Worm (Caenorhabditis elegans): ENCODE data around the gene F10E9.4.
"Not testable (repeated sequence)": the region's sequence is repeated elsewhere in the genome, so short reads cannot be mapped to it uniquely, and the experiment has no call there.

F10E9.4 gene

DNA sequence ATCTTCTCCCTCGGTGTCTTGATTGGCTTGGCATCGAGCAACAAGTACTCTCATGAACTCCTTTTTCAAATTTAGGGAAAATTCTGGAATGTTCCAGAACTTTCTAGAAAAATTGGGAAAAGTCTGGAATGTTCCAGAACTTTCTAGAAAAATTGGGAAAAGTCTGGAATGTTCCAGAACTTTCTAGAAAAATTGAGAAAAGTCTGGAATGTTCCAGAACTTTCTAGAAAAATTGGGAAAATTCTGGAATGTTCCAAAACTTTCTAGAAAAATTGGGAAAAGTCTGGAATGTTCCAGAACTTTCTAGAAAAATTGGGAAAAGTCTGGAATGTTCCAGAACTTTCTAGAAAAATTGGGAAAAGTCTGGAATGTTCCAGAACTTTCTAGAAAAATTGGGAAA lies 35.9 kb downstream of the F10E9.4 start, which contains the start of gene ZC262.7:
TSS of gene ZC262.7 (minus strand) at position 54 of the 400 bp plus-strand sequence.
- not testable (repeated sequence) for TF ChIP-seq tra-4 (tag; optimal IDR thresholded peaks at IDR 0.05); tbx-11 (GFP tag; IDR thresholded peaks at IDR 0.05); ama-1 (optimal IDR thresholded peaks at IDR 0.05)

DNA sequence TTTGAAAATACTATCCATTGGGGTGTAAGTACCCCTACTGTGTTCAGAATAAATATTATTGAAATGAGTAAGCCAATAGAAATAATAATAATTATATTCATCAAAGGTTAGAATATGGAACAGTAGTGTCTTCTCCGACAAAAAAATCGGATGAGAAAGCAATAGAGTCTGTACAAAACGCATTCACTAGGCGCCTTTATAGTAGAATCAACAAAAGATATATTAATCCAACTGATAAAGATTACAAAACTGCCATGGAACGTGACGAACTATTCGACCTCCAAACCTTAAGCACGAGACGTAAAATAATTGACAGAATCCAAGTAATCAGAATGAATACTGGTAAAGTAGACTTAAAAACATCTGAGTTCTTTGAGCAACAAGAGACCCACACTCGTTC lies 39.5 kb downstream of the F10E9.4 start, which contains the start of gene clc-29:
TSS of gene clc-29 (minus strand) at position 101 of the 400 bp plus-strand sequence.
- TF ChIP-seq hmg-4 (GFP tag; optimal IDR thresholded peaks at IDR 0.05); tbx-11 (GFP tag; IDR thresholded peaks at IDR 0.05); ceh-13 (GFP tag; optimal IDR thresholded peaks at IDR 0.05): not testable (repeated sequence)

DNA sequence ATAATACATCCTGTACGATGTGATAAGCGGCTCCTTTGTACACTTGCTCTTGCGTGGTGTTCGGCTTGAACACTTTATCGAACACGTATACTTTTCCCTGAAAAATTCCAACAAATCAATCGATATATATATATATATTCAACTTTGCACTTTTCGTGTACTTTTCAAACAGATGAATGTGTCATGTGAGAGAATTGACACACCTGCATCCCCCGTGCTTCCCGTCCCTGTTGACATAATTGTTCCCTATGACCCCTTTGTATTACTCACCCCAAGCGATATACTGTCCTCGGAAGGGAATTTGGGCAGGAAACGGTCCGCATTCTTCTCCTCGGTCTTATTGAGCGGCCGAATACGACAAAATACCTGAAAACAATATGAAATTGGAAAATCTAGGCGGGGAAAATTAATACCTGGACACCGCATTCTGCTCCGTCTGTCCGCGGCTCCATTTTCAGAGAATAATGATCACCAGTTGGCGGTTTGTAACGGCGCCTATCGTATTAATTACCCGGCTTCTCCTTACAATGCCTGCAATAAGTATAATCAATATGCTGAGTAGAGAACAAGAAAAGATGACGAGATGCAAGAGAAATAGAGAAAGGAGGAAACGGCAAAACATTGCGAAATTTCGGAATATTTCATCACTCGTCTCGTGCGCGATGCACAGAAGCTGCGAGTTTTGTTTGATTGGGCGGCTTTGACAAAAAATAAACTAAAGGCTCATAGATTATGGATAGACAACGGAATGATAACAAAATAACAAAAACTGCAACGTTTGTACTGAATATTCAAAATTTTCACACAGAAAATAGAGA lies 46.5 kb downstream of the F10E9.4 start, which contains the start of gene unc-116:
TSS of gene unc-116 (minus strand) at position 531 of the 818 bp plus-strand sequence.
- no peak for TF ChIP-seq hnd-1 (tag; optimal IDR thresholded peaks at IDR 0.05)
- peak; percentile 63 for TF ChIP-seq hmg-4 (GFP tag; optimal IDR thresholded peaks at IDR 0.05)

DNA sequence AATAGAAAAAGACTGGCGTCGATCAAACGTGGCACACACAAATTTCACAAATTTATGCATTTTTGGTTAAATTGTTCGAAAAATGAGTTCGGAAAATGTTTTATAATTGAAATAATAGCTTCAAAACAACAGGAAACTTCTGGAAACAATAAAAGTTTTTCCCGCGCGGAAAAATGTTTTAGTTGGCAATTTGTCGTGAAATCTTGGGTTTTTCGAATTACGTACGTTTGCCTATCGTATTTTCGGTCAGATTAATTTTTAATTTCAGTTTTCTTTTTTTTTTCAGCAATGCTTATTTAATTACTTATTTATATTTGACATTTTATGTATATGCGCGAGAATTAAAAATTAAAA lies 47.1 kb downstream of the F10E9.4 start:
- TF ChIP-seq tra-4 (tag; optimal IDR thresholded peaks at IDR 0.05), result no peak
- TF ChIP-seq hmg-4 (GFP tag; optimal IDR thresholded peaks at IDR 0.05), result no peak
- TF ChIP-seq sea-1 (GFP tag; conservative IDR thresholded peaks at IDR 0.05), result no peak
- TF ChIP-seq flt-1 (GFP tag; IDR thresholded peaks at IDR 0.05), result no peak
- no peak for TF ChIP-seq F13C5.2 (tag; optimal IDR thresholded peaks at IDR 0.05)

DNA sequence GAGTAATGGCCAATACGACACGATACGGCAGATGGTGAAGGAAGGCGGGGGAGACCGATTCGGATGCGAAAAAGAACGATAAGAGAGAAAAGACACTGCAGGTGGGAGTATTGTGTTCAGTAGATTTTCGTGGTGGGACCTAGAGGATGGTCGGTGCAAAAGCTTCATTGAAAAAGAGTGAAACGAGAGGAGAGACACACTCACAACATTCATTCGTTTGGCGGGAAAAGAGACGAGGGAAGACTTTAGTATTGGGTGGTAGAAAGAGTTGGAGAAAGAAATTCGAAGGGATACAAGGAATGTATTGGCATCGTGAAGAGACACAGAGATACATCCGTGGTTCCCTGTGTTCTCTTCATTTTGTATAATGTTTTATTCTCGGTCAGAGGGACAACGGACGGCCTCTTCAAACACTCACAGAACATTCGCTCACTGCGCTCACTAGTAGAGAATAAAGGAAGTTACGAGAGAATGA lies 48.1 kb downstream of the F10E9.4 start:
- peak; percentile 49 for TF ChIP-seq F13C5.2 (tag; optimal IDR thresholded peaks at IDR 0.05)
- no peak for TF ChIP-seq B0310.2 (tag; optimal IDR thresholded peaks at IDR 0.05)
- TF ChIP-seq ceh-36 (tag; optimal IDR thresholded peaks at IDR 0.05), result no peak
- peak; percentile 72 for TF ChIP-seq aly-1 (tag; optimal IDR thresholded peaks at IDR 0.05)
- TF ChIP-seq pes-1 (GFP tag; IDR thresholded peaks at IDR 0.05), result no peak
- no peak for TF ChIP-seq sea-1 (GFP tag; conservative IDR thresholded peaks at IDR 0.05)
- peak; percentile 78 for TF ChIP-seq hmg-4 (GFP tag; optimal IDR thresholded peaks at IDR 0.05)
- no peak for TF ChIP-seq ama-1 (optimal IDR thresholded peaks at IDR 0.05)
- no peak for TF ChIP-seq ceh-13 (GFP tag; optimal IDR thresholded peaks at IDR 0.05)
- TF ChIP-seq tbx-37 (GFP tag; conservative IDR thresholded peaks at IDR 0.05), result no peak

DNA sequence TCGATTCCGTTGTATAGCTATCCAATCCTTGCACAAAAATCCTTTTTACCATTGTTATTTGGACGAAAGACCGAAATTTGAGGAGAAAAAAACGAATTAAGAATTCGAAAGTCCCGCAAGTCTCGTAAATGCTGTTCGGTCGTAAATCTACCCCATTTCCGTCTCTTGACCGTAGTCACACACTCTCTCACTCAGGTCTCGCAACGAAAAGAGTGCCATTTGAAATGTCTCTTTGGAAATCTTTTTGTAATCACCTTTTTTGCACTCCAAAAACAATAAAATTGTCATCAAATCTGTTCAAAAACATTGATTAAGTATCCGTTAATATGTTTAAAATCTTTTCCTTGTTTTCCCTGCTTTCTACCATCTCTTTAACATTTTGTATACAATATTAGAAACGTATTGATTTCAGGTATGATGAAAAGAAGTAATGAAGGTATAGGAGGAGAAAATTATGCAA lies 49.9 kb downstream of the F10E9.4 start, which contains the start of the genes R05D3.8 and rfp-1:
TSS of gene R05D3.8 (minus strand) at position 115 of the 460 bp plus-strand sequence.
TSS of gene rfp-1 (plus strand) at position 410 of the 460 bp plus-strand sequence.
- TF ChIP-seq B0310.2 (tag; optimal IDR thresholded peaks at IDR 0.05) (no peak), hmg-4 (GFP tag; optimal IDR thresholded peaks at IDR 0.05) (no peak), scrt-1 (GFP tag; IDR thresholded peaks at IDR 0.05) (no peak), aly-1 (tag; optimal IDR thresholded peaks at IDR 0.05) (no peak), tra-4 (tag; optimal IDR thresholded peaks at IDR 0.05) (no peak), pes-1 (GFP tag; IDR thresholded peaks at IDR 0.05) (no peak), tbx-37 (GFP tag; conservative IDR thresholded peaks at IDR 0.05) (no peak), sea-1 (GFP tag; conservative IDR thresholded peaks at IDR 0.05) (no peak), hmbx-1 (tag; optimal IDR thresholded peaks at IDR 0.05) (no peak), F13C5.2 (tag; optimal IDR thresholded peaks at IDR 0.05) (no peak), ceh-36 (tag; optimal IDR thresholded peaks at IDR 0.05) (no peak), ceh-13 (GFP tag; optimal IDR thresholded peaks at IDR 0.05) (no peak), ets-7 (tag; optimal IDR thresholded peaks at IDR 0.05) (no peak), hnd-1 (tag; optimal IDR thresholded peaks at IDR 0.05) (no peak), tbx-11 (GFP tag; IDR thresholded peaks at IDR 0.05) (no peak), flt-1 (GFP tag; IDR thresholded peaks at IDR 0.05) (no peak), ama-1 (optimal IDR thresholded peaks at IDR 0.05) (no peak)

All from whole organism, early embryonic.